Worm (Caenorhabditis elegans) whole organism, L3 larva: ENCODE results near the gene D2007.1.

Experiments used
- R02D3.7 ChIP-seq: fragments of 150-350 bp; optimal IDR thresholded peaks from 2 replicates; lab custom pipeline; 2014; ENCODE audit warnings: missing biosample characterization, missing genetic modification characterization
- ZK546.5 ChIP-seq: sonication (generic microtip); optimal IDR thresholded peaks from 2 replicates; lab custom pipeline; 2017; ENCODE audit warnings: missing biosample characterization, missing genetic modification characterization
- aly-2 ChIP-seq: fragments of 150-350 bp; optimal IDR thresholded peaks from 2 replicates; lab custom pipeline; 2014; ENCODE audit warnings: missing biosample characterization, missing genetic modification characterization
- ama-1 ChIP-seq: fragments of 150-350 bp; optimal IDR thresholded peaks from 2 replicates; lab custom pipeline; 2018
- ceh-16 ChIP-seq: sonication (generic microtip); optimal IDR thresholded peaks from 2 replicates; lab custom pipeline; 2017; ENCODE audit warnings: missing biosample characterization, missing genetic modification characterization
- ceh-28 ChIP-seq: fragments of 150-350 bp; optimal IDR thresholded peaks from 2 replicates; lab custom pipeline; 2014; ENCODE audit warnings: missing biosample characterization, missing genetic modification reagents, missing genetic modification characterization
- ceh-82 ChIP-seq: fragments of 150-350 bp; optimal IDR thresholded peaks from 2 replicates; lab custom pipeline; 2014; ENCODE audit warnings: missing biosample characterization, missing genetic modification characterization
- ceh-9 ChIP-seq: sonication (generic microtip); optimal IDR thresholded peaks from 2 replicates; lab custom pipeline; 2018; ENCODE audit warnings: missing biosample characterization, missing genetic modification characterization
- daf-12 ChIP-seq: fragments of 150-350 bp; optimal IDR thresholded peaks from 2 replicates; lab custom pipeline; 2014; ENCODE audit warnings: missing biosample characterization, missing genetic modification reagents, missing genetic modification characterization
- egl-27 ChIP-seq: sonication (generic microtip); optimal IDR thresholded peaks from 4 replicates; lab custom pipeline; 2017; ENCODE audit warnings: missing biosample characterization, missing genetic modification reagents, missing genetic modification characterization
- egl-5 ChIP-seq: fragments of 150-350 bp; optimal IDR thresholded peaks from 2 replicates; lab custom pipeline; 2017; ENCODE audit warnings: missing biosample characterization, missing genetic modification reagents, missing genetic modification characterization, inconsistent platforms
- elt-2 ChIP-seq: sonication (generic microtip); optimal IDR thresholded peaks from 2 replicates; lab custom pipeline; 2016; ENCODE audit warnings: missing genetic modification reagents, mild to moderate bottlenecking, missing genetic modification characterization, missing compliant biosample characterization
- elt-3 ChIP-seq, 3 experiments: fragments of 150-350 bp in 1 of 3; sonication (generic microtip) in 2 of 3; optimal IDR thresholded peaks; 2 replicates in 2 of 3; 4 replicates in 1 of 3; lab custom pipeline; 2014 to 2017; ENCODE audit warnings: missing biosample characterization in 3 of 3, missing genetic modification characterization in 3 of 3
- eor-1 ChIP-seq, 2 experiments: fragments of 150-350 bp; optimal IDR thresholded peaks; 2 replicates each; lab custom pipeline; 2014 to 2018; ENCODE audit warnings: missing biosample characterization in 2 of 2, missing genetic modification characterization in 2 of 2
- fkh-10 ChIP-seq: sonication (generic microtip); optimal IDR thresholded peaks from 2 replicates; lab custom pipeline; 2017; ENCODE audit warnings: missing biosample characterization, missing genetic modification reagents, missing genetic modification characterization
- fkh-2 ChIP-seq: fragments of 150-350 bp; optimal IDR thresholded peaks from 2 replicates; lab custom pipeline; 2014; ENCODE audit warnings: missing biosample characterization, missing genetic modification reagents, missing genetic modification characterization
- fos-1 ChIP-seq: fragments of 150-350 bp; optimal IDR thresholded peaks from 2 replicates; lab custom pipeline; 2014; ENCODE audit warnings: missing biosample characterization, missing genetic modification characterization
- hmg-11 ChIP-seq: sonication (generic microtip); optimal IDR thresholded peaks from 2 replicates; lab custom pipeline; 2016; ENCODE audit warnings: missing genetic modification characterization, missing compliant biosample characterization
- jun-1 ChIP-seq: fragments of 150-350 bp; optimal IDR thresholded peaks from 2 replicates; lab custom pipeline; 2014; ENCODE audit warnings: missing biosample characterization, missing genetic modification reagents, missing genetic modification characterization
- lin-15B ChIP-seq: fragments of 150-350 bp; optimal IDR thresholded peaks from 2 replicates; lab custom pipeline; 2014; ENCODE audit warnings: missing biosample characterization, missing genetic modification characterization
- lin-39 ChIP-seq: fragments of 150-350 bp; optimal IDR thresholded peaks from 2 replicates; lab custom pipeline; 2018; ENCODE audit warnings: missing biosample characterization, missing genetic modification reagents, missing genetic modification characterization
- lsy-12 ChIP-seq: sonication (generic microtip); optimal IDR thresholded peaks from 2 replicates; lab custom pipeline; 2016; ENCODE audit warnings: mild to moderate bottlenecking, missing genetic modification characterization, missing compliant biosample characterization
- mdl-1 ChIP-seq: fragments of 150-350 bp; optimal IDR thresholded peaks from 2 replicates; lab custom pipeline; 2014; ENCODE audit warnings: missing biosample characterization, missing genetic modification characterization
- mml-1 ChIP-seq: fragments of 150-350 bp; sonication (generic microtip); optimal IDR thresholded peaks from 3 replicates; lab custom pipeline; 2014; ENCODE audit warnings: missing biosample characterization, missing genetic modification characterization
- nfya-1 ChIP-seq: sonication (generic microtip); optimal IDR thresholded peaks from 2 replicates; lab custom pipeline; 2017; ENCODE audit warnings: missing genetic modification characterization, mild to moderate bottlenecking, missing compliant biosample characterization, antibody characterized with exemption, moderate library complexity; ENCODE audit not compliant: insufficient read depth
- nhr-11 ChIP-seq: fragments of 150-350 bp; optimal IDR thresholded peaks from 2 replicates; lab custom pipeline; 2014; ENCODE audit warnings: missing biosample characterization, missing genetic modification characterization
- nhr-12 ChIP-seq: fragments of 150-350 bp; optimal IDR thresholded peaks from 2 replicates; lab custom pipeline; 2014; ENCODE audit warnings: missing biosample characterization, missing genetic modification characterization
- nhr-23 ChIP-seq: fragments of 150-350 bp; optimal IDR thresholded peaks from 2 replicates; lab custom pipeline; 2014; ENCODE audit warnings: missing biosample characterization, missing genetic modification reagents, missing genetic modification characterization
- nhr-237 ChIP-seq: fragments of 150-350 bp; optimal IDR thresholded peaks from 2 replicates; lab custom pipeline; 2014; ENCODE audit warnings: missing biosample characterization, missing genetic modification characterization
- nhr-25 ChIP-seq: sonication (generic microtip); optimal IDR thresholded peaks from 2 replicates; lab custom pipeline; 2017; ENCODE audit warnings: missing biosample characterization, missing genetic modification characterization
- nhr-28 ChIP-seq: fragments of 150-350 bp; optimal IDR thresholded peaks from 2 replicates; lab custom pipeline; 2014; ENCODE audit warnings: missing biosample characterization, missing genetic modification characterization
- nhr-43 ChIP-seq: sonication (generic microtip); optimal IDR thresholded peaks from 2 replicates; lab custom pipeline; 2016; ENCODE audit warnings: mild to moderate bottlenecking, missing genetic modification characterization, missing compliant biosample characterization; ENCODE audit not compliant: poor library complexity, severe bottlenecking
- nhr-67 ChIP-seq: fragments of 150-350 bp; optimal IDR thresholded peaks from 2 replicates; lab custom pipeline; 2014; ENCODE audit warnings: missing biosample characterization, missing genetic modification characterization
- nhr-76 ChIP-seq: fragments of 150-350 bp; sonication (generic microtip); optimal IDR thresholded peaks from 5 replicates; lab custom pipeline; 2014; ENCODE audit warnings: missing biosample characterization, missing genetic modification characterization
- nhr-77 ChIP-seq: fragments of 150-350 bp; optimal IDR thresholded peaks from 2 replicates; lab custom pipeline; 2014; ENCODE audit warnings: missing biosample characterization, missing genetic modification characterization
- pha-4 ChIP-seq: fragments of 150-350 bp; optimal IDR thresholded peaks from 2 replicates; lab custom pipeline; 2014; ENCODE audit warnings: missing biosample characterization, missing genetic modification reagents, missing genetic modification characterization
- pqm-1 ChIP-seq: fragments of 150-350 bp; optimal IDR thresholded peaks from 2 replicates; lab custom pipeline; 2017; ENCODE audit warnings: missing biosample characterization, missing genetic modification characterization, inconsistent platforms
- sea-2 ChIP-seq: fragments of 150-350 bp; sonication (generic microtip); optimal IDR thresholded peaks from 4 replicates; lab custom pipeline; 2014; ENCODE audit warnings: missing biosample characterization, missing genetic modification reagents, missing genetic modification characterization
- skn-1 ChIP-seq: fragments of 150-350 bp; optimal IDR thresholded peaks from 2 replicates; lab custom pipeline; 2014; ENCODE audit warnings: missing biosample characterization, missing genetic modification characterization
- snpc-4 ChIP-seq: fragments of 150-350 bp; optimal IDR thresholded peaks from 2 replicates; lab custom pipeline; 2014; ENCODE audit warnings: missing biosample characterization, missing genetic modification characterization
- tbx-2 ChIP-seq: sonication (generic microtip); optimal IDR thresholded peaks from 2 replicates; lab custom pipeline; 2016; ENCODE audit warnings: mild to moderate bottlenecking, missing genetic modification characterization, missing compliant biosample characterization
- unc-39 ChIP-seq: sonication (generic microtip); optimal IDR thresholded peaks from 4 replicates; lab custom pipeline; 2017; ENCODE audit warnings: missing biosample characterization, missing genetic modification characterization
- unc-62 ChIP-seq: fragments of 150-350 bp; sonication (generic microtip); optimal IDR thresholded peaks from 4 replicates; lab custom pipeline; 2014; ENCODE audit warnings: missing biosample characterization, missing genetic modification reagents, missing genetic modification characterization
- zag-1 ChIP-seq: fragments of 150-350 bp; optimal IDR thresholded peaks from 2 replicates; lab custom pipeline; 2014; ENCODE audit warnings: missing biosample characterization, missing genetic modification characterization
- ztf-11 ChIP-seq: fragments of 150-350 bp; optimal IDR thresholded peaks from 2 replicates; lab custom pipeline; 2014; ENCODE audit warnings: missing biosample characterization, missing genetic modification characterization
- ztf-4 ChIP-seq: fragments of 150-350 bp; optimal IDR thresholded peaks from 2 replicates; lab custom pipeline; 2014; ENCODE audit warnings: missing biosample characterization, missing genetic modification characterization

Gene D2007.1

ce11 chrIII:8161238-8161637, 6.0 kb downstream of the D2007.1 start, which contains the start of gene inpp-5K:
TSS of gene inpp-5K (minus strand) at chrIII:8161338.
- TF ChIP-seq pqm-1 (tag; lab: Kevin White, UChicago) (no peak), nhr-25 (tag; lab: Kevin White, UChicago) (peak; percentile 13)

ce11 chrIII:8163283-8163682, 8.0 kb downstream of the D2007.1 start, which contains the start of gene bath-42:
TSS of gene bath-42 (minus strand) at chrIII:8163383.
- TF ChIP-seq ceh-16 (tag; lab: Kevin White, UChicago) (no peak), ZK546.5 (tag; lab: Kevin White, UChicago) (no peak), hmg-11 (no peak), nhr-23 (tag; lab: Kevin White, UChicago) (no peak), lsy-12 (tag; lab: Kevin White, UChicago) (no peak), tbx-2 (tag; lab: Kevin White, UChicago) (no peak), fkh-2 (tag; lab: Kevin White, UChicago) (no peak), fkh-10 (GFP tag; lab: Kevin White, UChicago) (no peak), nhr-11 (tag; lab: Kevin White, UChicago) (no peak), nhr-43 (tag; lab: Kevin White, UChicago) (no peak), mml-1 (no peak), aly-2 (no peak), nhr-77 (tag; lab: Kevin White, UChicago) (no peak), mdl-1 (no peak), lin-15B (tag; lab: Kevin White, UChicago) (no peak), nhr-12 (tag; lab: Kevin White, UChicago) (no peak), snpc-4 (tag; lab: Kevin White, UChicago) (no peak), nhr-76 (tag; lab: Kevin White, UChicago) (no peak)

- TF ChIP-seq elt-2 (tag; lab: Kevin White, UChicago) (peak; percentile 71), sea-2 (GFP tag; lab: Kevin White, UChicago) (no peak), nhr-25 (tag; lab: Kevin White, UChicago) (peak; percentile 94), nhr-12 (tag; lab: Kevin White, UChicago) (no peak), pha-4 (tag; lab: Kevin White, UChicago) (peak; percentile 98), nhr-11 (tag; lab: Kevin White, UChicago) (no peak), fkh-10 (GFP tag; lab: Kevin White, UChicago) (peak; percentile 64), unc-62 (peak; percentile 20), nhr-77 (tag; lab: Kevin White, UChicago) (no peak), fkh-2 (tag; lab: Kevin White, UChicago) (no peak), tbx-2 (tag; lab: Kevin White, UChicago) (no peak), hmg-11 (peak; percentile 85), fos-1 (tag; lab: Kevin White, UChicago) (no peak), ztf-11 (tag; lab: Kevin White, UChicago) (no peak), lin-39 (peak; percentile 99), mdl-1 (no peak), ZK546.5 (tag; lab: Kevin White, UChicago) (peak; percentile 81), jun-1 (tag; lab: Kevin White, UChicago) (peak; percentile 50), ceh-82 (tag; lab: Kevin White, UChicago) (no peak), egl-27 (tag; lab: Kevin White, UChicago) (peak; percentile 3), nhr-237 (tag; lab: Kevin White, UChicago) (no peak), nhr-43 (tag; lab: Kevin White, UChicago) (peak; percentile 72), lin-15B (tag; lab: Kevin White, UChicago) (peak; percentile 96), skn-1 (peak; percentile 86), lsy-12 (tag; lab: Kevin White, UChicago) (peak; percentile 87), elt-3 (tag; optimal IDR thresholded peaks at IDR 0.05; lab: Kevin White, UChicago) (no peak), mml-1 (no peak), ceh-28 (peak; percentile 89), unc-39 (tag; lab: Kevin White, UChicago) (no peak), pqm-1 (tag; lab: Kevin White, UChicago) (peak; percentile 52), ceh-9 (no peak), nhr-28 (no peak), snpc-4 (tag; lab: Kevin White, UChicago) (no peak), eor-1 (tag; optimal IDR thresholded peaks at IDR 0.05; lab: Kevin White, UChicago) (no peak), ama-1 (lab: Kevin White, UChicago) (peak; percentile 60), daf-12 (tag; lab: Kevin White, UChicago) (no peak), R02D3.7 (tag; lab: Kevin White, UChicago) (peak; percentile 61), nhr-67 (tag; lab: Kevin White, UChicago) (no peak), ztf-4 (no peak), ceh-16 (tag; lab: Kevin White, UChicago) (no peak), zag-1 (tag; lab: Kevin White, UChicago) (no peak), egl-5 (tag; lab: Kevin White, UChicago) (peak; percentile 90), nhr-76 (tag; lab: Kevin White, UChicago) (no peak), nfya-1 (tag; lab: Kevin White, UChicago) (peak; percentile 98), nhr-23 (tag; lab: Kevin White, UChicago) (peak; percentile 91)
These were observed 8.6 kb downstream of the D2007.1 start, which contains the start of gene prp-8 for ce11 chrIII:8163788-8164423. TSS of gene prp-8 (plus strand) at chrIII:8164373.
